Fruit fly (Drosophila melanogaster) S2 (cell line): Measurements from ENCODE around the gene CG7523.

Experiments
- CG8478 ChIP-seq: fragments of >200 bp; optimal IDR thresholded peaks from 2 replicates; lab custom pipeline; 2018
- CTCF ChIP-seq, 2 experiments: fragments of >200 bp; optimal IDR thresholded peaks; 2 replicates each; lab custom pipeline; 2018

dm6 chr3R:17679368-17679997, 8.8 kb upstream of the CG7523 start:
- TF ChIP-seq CTCF (optimal IDR thresholded peaks at IDR 0.05; lab: Kevin White, UChicago) (no peak), CG8478 (lab: Kevin White, UChicago) (no peak)
